Fruit fly (Drosophila melanogaster) whole organism, embryonic: ENCODE data around the gene MESR6.

Source experiments
- Abd-B ChIP-seq: fragments of 200-800 bp; sonication (Bioruptor generic); optimal IDR thresholded peaks from 2 replicates; lab custom pipeline; 2018; ENCODE audit warnings: missing biosample characterization, mild to moderate bottlenecking, missing genetic modification characterization, moderate library complexity
- CG10147 ChIP-seq: fragments of 200-800 bp; sonication (Bioruptor generic); optimal IDR thresholded peaks from 2 replicates; lab custom pipeline; 2019; ENCODE audit warnings: missing biosample characterization, mild to moderate bottlenecking, missing genetic modification characterization, moderate library complexity
- CG10209 ChIP-seq: fragments of 200-800 bp; sonication (Bioruptor generic); optimal IDR thresholded peaks from 3 replicates; lab custom pipeline; 2017; ENCODE audit warnings: missing biosample characterization, mild to moderate bottlenecking, missing genetic modification characterization, missing genetic modification reagents
- CG10462 ChIP-seq: fragments of 200-800 bp; sonication (Bioruptor generic); optimal IDR thresholded peaks from 2 replicates; lab custom pipeline; 2016; ENCODE audit warnings: missing biosample characterization, missing genetic modification characterization
- CG10565 ChIP-seq: fragments of 200-800 bp; sonication (Bioruptor generic); optimal IDR thresholded peaks from 3 replicates; lab custom pipeline; 2016; ENCODE audit warnings: missing biosample characterization, mild to moderate bottlenecking, missing genetic modification characterization
- CG10959 ChIP-seq: fragments of 200-800 bp; sonication (Bioruptor generic); IDR thresholded peaks from 2 replicates; pipeline ENCODE4 v1.3.6; 2022; ENCODE audit warnings: missing biosample characterization, missing genetic modification characterization
- CG11560 ChIP-seq: fragments of 200-800 bp; sonication (Bioruptor generic); IDR thresholded peaks from 3 replicates; pipeline ENCODE4 v1.3.6; 2022; ENCODE audit warnings: missing biosample characterization, missing genetic modification characterization
- CG12299 ChIP-seq: fragments of 200-800 bp; sonication (Bioruptor generic); optimal IDR thresholded peaks from 2 replicates; lab custom pipeline; 2018; ENCODE audit warnings: missing biosample characterization, mild to moderate bottlenecking, missing genetic modification characterization
- CG13296 ChIP-seq: fragments of 200-800 bp; sonication (Bioruptor generic); optimal IDR thresholded peaks from 3 replicates; lab custom pipeline; 2018; ENCODE audit warnings: missing biosample characterization, mild to moderate bottlenecking, missing genetic modification characterization
- CG14860 ChIP-seq: fragments of 200-800 bp; sonication (Bioruptor generic); IDR thresholded peaks from 3 replicates; pipeline ENCODE4 v1.3.6; 2022; ENCODE audit warnings: missing biosample characterization, missing genetic modification characterization; ENCODE audit not compliant: partially characterized antibody
- CG1602 ChIP-seq: fragments of 200-800 bp; sonication (Bioruptor generic); optimal IDR thresholded peaks from 3 replicates; lab custom pipeline; 2016; ENCODE audit warnings: missing biosample characterization, missing genetic modification characterization
- CG1603 ChIP-seq: fragments of 200-800 bp; sonication (Bioruptor generic); optimal IDR thresholded peaks from 2 replicates; lab custom pipeline; 2019; ENCODE audit warnings: missing biosample characterization, mild to moderate bottlenecking, missing genetic modification characterization, moderate library complexity
- CG17186 ChIP-seq: fragments of 200-800 bp; sonication (Bioruptor generic); optimal IDR thresholded peaks from 3 replicates; lab custom pipeline; 2017; ENCODE audit warnings: missing biosample characterization, missing genetic modification reagents, missing genetic modification characterization
- CG17328 ChIP-seq: fragments of 200-800 bp; sonication (Bioruptor generic); IDR thresholded peaks from 2 replicates; pipeline ENCODE4 v1.3.6; 2022; ENCODE audit warnings: missing biosample characterization, missing genetic modification characterization
- CG18262 ChIP-seq: fragments of 200-800 bp; optimal IDR thresholded peaks from 3 replicates; lab custom pipeline; 2019; ENCODE audit warnings: missing biosample characterization, mild to moderate bottlenecking, missing genetic modification characterization, moderate library complexity
- CG18599 ChIP-seq: fragments of 200-800 bp; sonication (Bioruptor generic); optimal IDR thresholded peaks from 3 replicates; lab custom pipeline; 2017; ENCODE audit warnings: missing biosample characterization, missing genetic modification characterization, mild to moderate bottlenecking, moderate library complexity, missing genetic modification reagents
- CG2116 ChIP-seq: fragments of 200-800 bp; sonication (Bioruptor generic); optimal IDR thresholded peaks from 3 replicates; lab custom pipeline; 2018; ENCODE audit warnings: missing biosample characterization, mild to moderate bottlenecking, missing genetic modification characterization
- CG3163 ChIP-seq: fragments of 200-800 bp; sonication (Bioruptor generic); optimal IDR thresholded peaks from 3 replicates; lab custom pipeline; 2016; ENCODE audit warnings: missing biosample characterization, missing genetic modification characterization
- CG32772 ChIP-seq: fragments of 200-800 bp; sonication (Bioruptor generic); IDR thresholded peaks from 2 replicates; pipeline ENCODE4 v1.3.6; 2022; ENCODE audit warnings: missing biosample characterization, missing genetic modification characterization
- CG3847 ChIP-seq: fragments of 200-800 bp; sonication (Bioruptor generic); IDR thresholded peaks from 2 replicates; pipeline ENCODE4 v1.3.6; 2022; ENCODE audit warnings: missing biosample characterization, missing genetic modification characterization
- CG8944 ChIP-seq: fragments of 200-800 bp; sonication (Bioruptor generic); optimal IDR thresholded peaks from 3 replicates; lab custom pipeline; 2016; ENCODE audit warnings: missing biosample characterization, missing genetic modification characterization
- CG9817 ChIP-seq: fragments of 200-800 bp; sonication (Bioruptor generic); optimal IDR thresholded peaks from 2 replicates; lab custom pipeline; 2018; ENCODE audit warnings: missing biosample characterization, mild to moderate bottlenecking, missing genetic modification characterization, moderate library complexity
- CHES-1-like ChIP-seq: fragments of 200-800 bp; sonication (Bioruptor generic); optimal IDR thresholded peaks from 2 replicates; lab custom pipeline; 2016; ENCODE audit warnings: missing biosample characterization, missing genetic modification characterization
- Dbx ChIP-seq: fragments of 200-800 bp; sonication (Bioruptor generic); IDR thresholded peaks from 3 replicates; pipeline ENCODE4 v1.3.6; 2022; ENCODE audit warnings: missing biosample characterization, missing genetic modification characterization
- Dp ChIP-seq: fragments of 200-800 bp; sonication (Bioruptor generic); optimal IDR thresholded peaks from 2 replicates; lab custom pipeline; 2018; ENCODE audit warnings: missing biosample characterization, mild to moderate bottlenecking, missing genetic modification characterization, moderate library complexity
- H15 ChIP-seq: fragments of 200-800 bp; sonication (Bioruptor generic); IDR thresholded peaks from 3 replicates; pipeline ENCODE4 v1.3.6; 2022; ENCODE audit warnings: missing biosample characterization, missing genetic modification characterization
- HLH4C ChIP-seq: fragments of 200-800 bp; sonication (Bioruptor generic); IDR thresholded peaks from 3 replicates; pipeline ENCODE4 v1.3.6; 2022; ENCODE audit warnings: missing biosample characterization, missing genetic modification characterization; ENCODE audit not compliant: partially characterized antibody
- Hsf ChIP-seq: fragments of 200-800 bp; sonication (Bioruptor generic); optimal IDR thresholded peaks from 3 replicates; lab custom pipeline; 2016; ENCODE audit warnings: missing biosample characterization, missing genetic modification characterization
- Nf-YA ChIP-seq: fragments of 200-800 bp; sonication (Bioruptor generic); IDR thresholded peaks from 2 replicates; pipeline ENCODE4 v1.3.6; 2022; ENCODE audit warnings: missing biosample characterization, missing genetic modification characterization
- NfI ChIP-seq: fragments of 200-800 bp; sonication (Bioruptor generic); optimal IDR thresholded peaks from 3 replicates; lab custom pipeline; 2018; ENCODE audit warnings: missing biosample characterization, mild to moderate bottlenecking, missing genetic modification characterization, moderate library complexity
- Ssrp ChIP-seq: fragments of 200-800 bp; sonication (Bioruptor generic); optimal IDR thresholded peaks from 2 replicates; lab custom pipeline; 2018; ENCODE audit warnings: missing biosample characterization, mild to moderate bottlenecking, missing genetic modification characterization, moderate library complexity
- Taf1 ChIP-seq: fragments of 200-800 bp; sonication (Bioruptor generic); IDR thresholded peaks from 2 replicates; pipeline ENCODE4 v1.3.6; 2022; ENCODE audit warnings: missing biosample characterization, missing genetic modification characterization
- Tbp ChIP-seq: fragments of >200 bp; optimal IDR thresholded peaks from 2 replicates; lab custom pipeline; 2018; ENCODE audit warnings: missing biosample characterization, missing genetic modification characterization
- ac ChIP-seq: fragments of 200-800 bp; sonication (Bioruptor generic); optimal IDR thresholded peaks from 3 replicates; lab custom pipeline; 2017; ENCODE audit warnings: missing biosample characterization, mild to moderate bottlenecking, missing genetic modification characterization
- al ChIP-seq: fragments of 200-800 bp; sonication (Bioruptor generic); IDR thresholded peaks from 2 replicates; pipeline ENCODE4 v1.3.6; 2022; ENCODE audit warnings: missing biosample characterization, missing genetic modification characterization
- aop ChIP-seq: fragments of 200-800 bp; sonication (Bioruptor generic); IDR thresholded peaks from 2 replicates; pipeline ENCODE4 v1.3.6; 2022; ENCODE audit warnings: missing biosample characterization, missing genetic modification characterization
- ash1 ChIP-seq: fragments of 200-800 bp; sonication (Bioruptor generic); optimal IDR thresholded peaks from 2 replicates; lab custom pipeline; 2018; ENCODE audit warnings: missing biosample characterization, mild to moderate bottlenecking, missing genetic modification characterization
- cas ChIP-seq: fragments of 200-800 bp; sonication (Bioruptor generic); IDR thresholded peaks from 2 replicates; pipeline ENCODE4 v1.3.6; 2022; ENCODE audit warnings: missing biosample characterization, missing genetic modification characterization
- chif ChIP-seq, 2 experiments: fragments of 200-800 bp; sonication (Bioruptor generic); optimal IDR thresholded peaks; 3 replicates each; lab custom pipeline; 2016; ENCODE audit warnings: missing biosample characterization in 2 of 2, missing genetic modification characterization in 2 of 2
- dimm ChIP-seq: fragments of 200-800 bp; sonication (Bioruptor generic); IDR thresholded peaks from 2 replicates; pipeline ENCODE4 v1.3.6; 2022; ENCODE audit warnings: missing biosample characterization, missing genetic modification characterization
- eyg ChIP-seq: fragments of 200-800 bp; sonication (Bioruptor generic); optimal IDR thresholded peaks from 3 replicates; lab custom pipeline; 2016; ENCODE audit warnings: missing biosample characterization, missing genetic modification characterization
- gce ChIP-seq: fragments of 200-800 bp; sonication (Bioruptor generic); IDR thresholded peaks from 3 replicates; pipeline ENCODE4 v1.3.6; 2022; ENCODE audit warnings: missing biosample characterization, missing genetic modification characterization
- klu ChIP-seq: fragments of 200-800 bp; sonication (Bioruptor generic); IDR thresholded peaks from 2 replicates; pipeline ENCODE4 v1.3.6; 2022; ENCODE audit warnings: missing biosample characterization, missing genetic modification characterization
- lilli ChIP-seq: fragments of 200-800 bp; sonication (Bioruptor generic); optimal IDR thresholded peaks from 3 replicates; lab custom pipeline; 2016; ENCODE audit warnings: missing biosample characterization, missing genetic modification characterization
- lola ChIP-seq, 3 experiments: fragments of >200 bp in 2 of 3; fragments of 200-800 bp in 1 of 3; sonication (Bioruptor generic) in 1 of 3; optimal IDR thresholded peaks; 2 replicates each; lab custom pipeline; 2017 to 2019; ENCODE audit warnings: missing biosample characterization in 3 of 3, missing genetic modification characterization in 3 of 3, mild to moderate bottlenecking in 1 of 3, moderate library complexity in 1 of 3
- lov ChIP-seq, 2 experiments: fragments of 200-800 bp in 1 of 2; fragments of >200 bp in 1 of 2; sonication (Bioruptor generic) in 1 of 2; IDR thresholded peaks in 1 of 2; optimal IDR thresholded peaks in 1 of 2; 2 replicates in 1 of 2; 3 replicates in 1 of 2; pipeline versions ENCODE4 v1.3.6 to Lab custom; 2017 to 2022; ENCODE audit warnings: missing biosample characterization in 1 of 2, missing genetic modification characterization in 1 of 2
- mld ChIP-seq: fragments of 200-800 bp; sonication (Bioruptor generic); IDR thresholded peaks from 3 replicates; pipeline ENCODE4 v1.3.6; 2022; ENCODE audit warnings: missing biosample characterization, missing genetic modification characterization; ENCODE audit not compliant: partially characterized antibody
- pho ChIP-seq: fragments of 200-800 bp; sonication (Bioruptor generic); optimal IDR thresholded peaks from 2 replicates; lab custom pipeline; 2016; ENCODE audit warnings: missing biosample characterization, missing genetic modification characterization
- salm ChIP-seq: fragments of 200-800 bp; sonication (Bioruptor generic); optimal IDR thresholded peaks from 2 replicates; lab custom pipeline; 2018; ENCODE audit warnings: missing biosample characterization, mild to moderate bottlenecking, missing genetic modification characterization
- tll ChIP-seq, 2 experiments: fragments of 200-800 bp in 1 of 2; fragments of >200 bp in 1 of 2; sonication (Bioruptor generic) in 1 of 2; optimal IDR thresholded peaks; 2 replicates each; lab custom pipeline; 2017 to 2019; ENCODE audit warnings: missing biosample characterization in 2 of 2, missing genetic modification characterization in 2 of 2, mild to moderate bottlenecking in 1 of 2, moderate library complexity in 1 of 2
- ttk ChIP-seq: fragments of 200-800 bp; sonication (Bioruptor generic); IDR thresholded peaks from 2 replicates; pipeline ENCODE4 v2.1.2; 2022; ENCODE audit warnings: missing biosample characterization, missing genetic modification characterization

Gene MESR6

DNA sequence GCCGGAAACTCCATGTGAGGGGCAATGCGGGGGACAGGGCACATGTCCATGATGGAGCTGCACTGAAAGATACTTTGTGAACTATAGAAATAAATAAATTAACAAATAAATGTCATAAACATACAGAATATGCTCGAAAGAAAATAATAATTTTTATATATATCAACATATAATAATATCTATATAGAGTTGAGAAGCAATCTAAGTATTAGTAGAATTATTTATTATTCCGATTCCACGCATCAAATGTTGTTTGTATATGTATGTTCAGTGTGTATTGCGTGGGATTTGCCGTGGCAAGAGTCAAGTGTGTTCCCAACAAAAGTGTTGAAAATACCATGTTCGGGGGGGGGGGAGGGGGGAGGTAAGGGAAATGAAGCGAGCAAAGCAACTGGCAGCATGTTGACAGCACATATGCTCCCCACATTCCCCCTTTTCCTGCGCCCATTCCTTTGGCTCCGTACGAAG lies 35.6 kb upstream of the MESR6 start (continued):
- TF ChIP-seq salm (tag; lab: Kevin White, UChicago), result peak; percentile 5
- TF ChIP-seq CG17328 (GFP tag; lab: Robert Waterston, UW), result no peak
- TF ChIP-seq tll (GFP tag; optimal IDR thresholded peaks at IDR 0.05; lab: Kevin White, UChicago), result no peak
- no peak for TF ChIP-seq HLH4C (GFP tag; lab: Robert Waterston, UW)
- no peak for TF ChIP-seq lov (optimal IDR thresholded peaks at IDR 0.05; lab: Kevin White, UChicago)
- no peak for TF ChIP-seq lov (GFP tag; IDR thresholded peaks at IDR 0.05; lab: Robert Waterston, UW)
- no peak for TF ChIP-seq al (GFP tag; lab: Robert Waterston, UW)
- TF ChIP-seq ash1, result no peak
- no peak for TF ChIP-seq CG10209 (GFP tag; lab: Kevin White, UChicago)
- no peak for TF ChIP-seq dimm (GFP tag; lab: Robert Waterston, UW)
- TF ChIP-seq ttk (GFP tag; lab: Robert Waterston, UW), result no peak; the same call in 1 of the 2 replicates
- no peak for TF ChIP-seq CG14860 (GFP tag; lab: Robert Waterston, UW)
- peak; percentile 25 for TF ChIP-seq Ssrp (tag; lab: Kevin White, UChicago)
- TF ChIP-seq Hsf (GFP tag; lab: Kevin White, UChicago), result no peak
- TF ChIP-seq aop (GFP tag; lab: Robert Waterston, UW), result no peak
- no peak for TF ChIP-seq H15
- TF ChIP-seq gce (GFP tag; lab: Robert Waterston, UW), result no peak
- no peak for TF ChIP-seq CG3163 (GFP tag; lab: Kevin White, UChicago)
- no peak for TF ChIP-seq Abd-B (GFP tag; lab: Kevin White, UChicago)
- TF ChIP-seq CG1603 (tag; lab: Kevin White, UChicago), result no peak
- TF ChIP-seq CG17186, result no peak
- no peak for TF ChIP-seq CG12299 (tag; lab: Kevin White, UChicago)
- TF ChIP-seq CG1602 (GFP tag; lab: Kevin White, UChicago), result no peak
- TF ChIP-seq CG18262, result peak; percentile 77
- no peak for TF ChIP-seq CG10959 (GFP tag; lab: Robert Waterston, UW)
- TF ChIP-seq NfI, result no peak
- TF ChIP-seq lilli (GFP tag; lab: Kevin White, UChicago), result no peak
- no peak for TF ChIP-seq mld
- no peak for TF ChIP-seq ac
- no peak for TF ChIP-seq Tbp (GFP tag; lab: Kevin White, UChicago)
- TF ChIP-seq Nf-YA (GFP tag; lab: Robert Waterston, UW), result no peak
- TF ChIP-seq CG11560 (tag; lab: Robert Waterston, UW), result no peak
- TF ChIP-seq CG10565 (GFP tag; lab: Kevin White, UChicago), result no peak
- peak in 1 of 3 experiments; percentile 61 for TF ChIP-seq lola (GFP tag; optimal IDR thresholded peaks at IDR 0.05; lab: Kevin White, UChicago)
- TF ChIP-seq CG10462, result no peak
- no peak for TF ChIP-seq eyg (GFP tag; lab: Kevin White, UChicago)
- TF ChIP-seq CG18599, result no peak
- no peak for TF ChIP-seq klu
- no peak for TF ChIP-seq Dbx (GFP tag; lab: Robert Waterston, UW)
- no peak for TF ChIP-seq chif (GFP tag; optimal IDR thresholded peaks at IDR 0.05; lab: Kevin White, UChicago)
- no peak for TF ChIP-seq CG32772 (GFP tag; lab: Robert Waterston, UW)
- no peak for TF ChIP-seq Dp (GFP tag; lab: Kevin White, UChicago)
- TF ChIP-seq CHES-1-like (GFP tag; lab: Kevin White, UChicago), result no peak
- no peak for TF ChIP-seq pho (GFP tag; lab: Kevin White, UChicago)
- no peak for TF ChIP-seq CG13296 (GFP tag; lab: Kevin White, UChicago)
- no peak for TF ChIP-seq CG3847
- TF ChIP-seq CG8944 (GFP tag; lab: Kevin White, UChicago), result no peak
- TF ChIP-seq CG10147 (GFP tag; lab: Kevin White, UChicago), result no peak
- no peak for TF ChIP-seq Taf1 (GFP tag; lab: Robert Waterston, UW)
- no peak for TF ChIP-seq CG2116
- no peak for TF ChIP-seq cas (GFP tag; lab: Robert Waterston, UW)
- no peak for TF ChIP-seq CG9817 (tag; lab: Kevin White, UChicago)
